Worm (Caenorhabditis elegans) whole organism, L4 larva: Measurements from ENCODE around the gene T08D10.5.

ENCODE experiments used
- F44E2.7 ChIP-seq: fragments of 200-800 bp; sonication (Bioruptor generic); IDR thresholded peaks from 2 replicates; pipeline ENCODE4 v2.1.2; 2022; ENCODE audit warnings: missing genetic modification characterization, missing compliant biosample characterization
- F49E8.2 ChIP-seq: sonication (generic microtip); optimal IDR thresholded peaks from 2 replicates; lab custom pipeline; 2016; ENCODE audit warnings: missing compliant biosample characterization, mild to moderate bottlenecking, missing genetic modification characterization, borderline replicate concordance
- R02D3.7 ChIP-seq: fragments of 150-350 bp; sonication (generic microtip); optimal IDR thresholded peaks from 3 replicates; lab custom pipeline; 2014; ENCODE audit warnings: missing biosample characterization, missing genetic modification characterization
- Y48G9A.11 ChIP-seq: fragments of 200-800 bp; sonication (Bioruptor generic); IDR thresholded peaks from 2 replicates; pipeline ENCODE4 v1.3.6; 2022; ENCODE audit warnings: missing genetic modification reagents, missing genetic modification characterization, missing compliant biosample characterization
- aha-1 ChIP-seq: fragments of 150-350 bp; peaks from one replicate; lab custom pipeline; 2014; ENCODE audit warnings: missing biosample characterization, missing genetic modification characterization
- aly-2 ChIP-seq: sonication (generic microtip); optimal IDR thresholded peaks from 2 replicates; lab custom pipeline; 2018; ENCODE audit warnings: missing biosample characterization, missing genetic modification characterization
- ama-1 ChIP-seq: fragments of 150-350 bp; optimal IDR thresholded peaks from 2 replicates; lab custom pipeline; 2014; ENCODE audit warnings: inconsistent platforms, mixed read lengths
- arid-1 ChIP-seq: fragments of 200-800 bp; sonication (Bioruptor generic); conservative IDR thresholded peaks from 2 replicates; pipeline ENCODE4 v1.3.6; 2022; ENCODE audit warnings: missing genetic modification reagents, missing genetic modification characterization, missing compliant biosample characterization
- attf-4 ChIP-seq: sonication (generic microtip); optimal IDR thresholded peaks from 3 replicates; lab custom pipeline; 2017; ENCODE audit warnings: missing biosample characterization, missing genetic modification characterization
- ceh-82 ChIP-seq: sonication (generic microtip); optimal IDR thresholded peaks from 2 replicates; lab custom pipeline; 2017; ENCODE audit warnings: missing biosample characterization, missing genetic modification characterization
- cey-2 ChIP-seq: sonication (generic microtip); optimal IDR thresholded peaks from 3 replicates; lab custom pipeline; 2017; ENCODE audit warnings: missing genetic modification characterization, mild to moderate bottlenecking, missing compliant biosample characterization, antibody characterized with exemption, borderline replicate concordance; ENCODE audit not compliant: insufficient read depth
- daf-19 ChIP-seq: fragments of 200-800 bp; sonication (Bioruptor generic); conservative IDR thresholded peaks from 2 replicates; pipeline ENCODE4 v1.3.6; 2022; ENCODE audit warnings: missing genetic modification characterization, missing compliant biosample characterization
- daf-8 ChIP-seq: fragments of 200-800 bp; sonication (Bioruptor generic); IDR thresholded peaks from 2 replicates; pipeline ENCODE4 v1.3.6; 2022; ENCODE audit warnings: missing genetic modification characterization, missing compliant biosample characterization
- dmd-6 ChIP-seq: fragments of 200-800 bp; sonication (Bioruptor generic); IDR thresholded peaks from 2 replicates; pipeline ENCODE4 v1.3.6; 2022; ENCODE audit warnings: missing genetic modification reagents, missing genetic modification characterization, missing compliant biosample characterization
- dmd-8 ChIP-seq: fragments of 200-800 bp; sonication (Bioruptor generic); IDR thresholded peaks from 2 replicates; pipeline ENCODE4 v1.3.6; 2022; ENCODE audit warnings: missing genetic modification characterization, missing compliant biosample characterization
- dmd-9 ChIP-seq: fragments of 200-800 bp; sonication (Bioruptor generic); IDR thresholded peaks from 2 replicates; pipeline ENCODE4 v1.3.6; 2022; ENCODE audit warnings: missing genetic modification reagents, missing genetic modification characterization, missing compliant biosample characterization
- dve-1 ChIP-seq: sonication (generic microtip); optimal IDR thresholded peaks from 2 replicates; lab custom pipeline; 2017; ENCODE audit warnings: antibody characterized with exemption, mild to moderate bottlenecking, missing genetic modification characterization, missing compliant biosample characterization; ENCODE audit not compliant: insufficient read depth
- egl-27 ChIP-seq: sonication (generic microtip); optimal IDR thresholded peaks from 3 replicates; lab custom pipeline; 2017; ENCODE audit warnings: missing biosample characterization, missing genetic modification reagents, missing genetic modification characterization
- egl-43 ChIP-seq: fragments of 200-800 bp; sonication (Bioruptor generic); IDR thresholded peaks from 2 replicates; pipeline ENCODE4 v1.3.6; 2022; ENCODE audit warnings: missing genetic modification reagents, missing genetic modification characterization, missing compliant biosample characterization
- fkh-10 ChIP-seq: fragments of 150-350 bp; optimal IDR thresholded peaks from 2 replicates; lab custom pipeline; 2014; ENCODE audit warnings: missing biosample characterization, missing genetic modification reagents, missing genetic modification characterization
- gei-8 ChIP-seq: fragments of 200-800 bp; sonication (Bioruptor generic); optimal IDR thresholded peaks from 2 replicates; lab custom pipeline; 2018; ENCODE audit warnings: mild to moderate bottlenecking, missing genetic modification characterization, missing compliant biosample characterization
- hlh-11 ChIP-seq: fragments of 200-800 bp; sonication (Bioruptor generic); optimal IDR thresholded peaks from 2 replicates; lab custom pipeline; 2018; ENCODE audit warnings: mild to moderate bottlenecking, missing genetic modification characterization, missing compliant biosample characterization
- lin-38 ChIP-seq: fragments of 200-800 bp; sonication (Bioruptor generic); IDR thresholded peaks from 2 replicates; pipeline ENCODE4 v1.3.6; 2022; ENCODE audit warnings: missing genetic modification reagents, missing genetic modification characterization, missing compliant biosample characterization
- lin-39 ChIP-seq: fragments of 150-350 bp; optimal IDR thresholded peaks from 2 replicates; lab custom pipeline; 2014; ENCODE audit warnings: missing biosample characterization, missing genetic modification reagents, missing genetic modification characterization
- madf-9 ChIP-seq: fragments of 200-800 bp; sonication (Bioruptor generic); conservative IDR thresholded peaks from 2 replicates; pipeline ENCODE4 v1.3.6; 2022; ENCODE audit warnings: missing genetic modification reagents, missing genetic modification characterization, missing compliant biosample characterization
- mdl-1 ChIP-seq, 2 experiments: fragments of 150-350 bp in 1 of 2; sonication (generic microtip) in 1 of 2; optimal IDR thresholded peaks; 2 replicates each; lab custom pipeline; 2014 to 2017; ENCODE audit warnings: missing biosample characterization in 2 of 2, missing genetic modification characterization in 2 of 2
- mes-2 ChIP-seq: sonication (generic microtip); optimal IDR thresholded peaks from 2 replicates; lab custom pipeline; 2016; ENCODE audit warnings: missing genotype, mild to moderate bottlenecking, missing genetic modification characterization, missing compliant biosample characterization; ENCODE audit not compliant: poor library complexity, severe bottlenecking
- mxl-3 ChIP-seq: fragments of 200-800 bp; sonication (Bioruptor generic); optimal IDR thresholded peaks from 2 replicates; lab custom pipeline; 2018; ENCODE audit warnings: mild to moderate bottlenecking, missing genetic modification characterization, missing compliant biosample characterization
- nhr-111 ChIP-seq: fragments of 200-800 bp; sonication (Bioruptor generic); optimal IDR thresholded peaks from 2 replicates; lab custom pipeline; 2018; ENCODE audit warnings: mild to moderate bottlenecking, missing genetic modification characterization, missing compliant biosample characterization
- nhr-28 ChIP-seq: fragments of 150-350 bp; optimal IDR thresholded peaks from 2 replicates; lab custom pipeline; 2014; ENCODE audit warnings: missing biosample characterization, missing genetic modification characterization
- nhr-41 ChIP-seq: fragments of 200-800 bp; sonication (Bioruptor generic); IDR thresholded peaks from 2 replicates; pipeline ENCODE4 v1.3.6; 2022; ENCODE audit warnings: missing genetic modification reagents, missing genetic modification characterization, missing compliant biosample characterization
- nhr-42 ChIP-seq: fragments of 200-800 bp; sonication (Bioruptor generic); IDR thresholded peaks from 2 replicates; pipeline ENCODE4 v1.3.6; 2022; ENCODE audit warnings: missing genetic modification characterization, missing compliant biosample characterization
- nhr-77 ChIP-seq: fragments of 150-350 bp; optimal IDR thresholded peaks from 2 replicates; lab custom pipeline; 2014; ENCODE audit warnings: missing biosample characterization, missing genetic modification characterization
- php-3 ChIP-seq: fragments of 200-800 bp; sonication (Bioruptor generic); IDR thresholded peaks from 2 replicates; pipeline ENCODE4 v1.3.6; 2022; ENCODE audit warnings: missing genetic modification reagents, missing genetic modification characterization, missing compliant biosample characterization
- rbr-2 ChIP-seq: sonication (generic microtip); optimal IDR thresholded peaks from 2 replicates; lab custom pipeline; 2016; ENCODE audit warnings: missing genotype, missing genetic modification characterization, missing compliant biosample characterization
- sdz-12 ChIP-seq: fragments of 200-800 bp; sonication (Bioruptor generic); optimal IDR thresholded peaks from 2 replicates; lab custom pipeline; 2018; ENCODE audit warnings: mild to moderate bottlenecking, missing genetic modification characterization, missing compliant biosample characterization
- skn-1 ChIP-seq: fragments of 150-350 bp; optimal IDR thresholded peaks from 2 replicates; lab custom pipeline; 2014; ENCODE audit warnings: missing biosample characterization, missing genetic modification characterization
- spr-1 ChIP-seq: sonication (generic microtip); optimal IDR thresholded peaks from 2 replicates; lab custom pipeline; 2016; ENCODE audit warnings: mild to moderate bottlenecking, missing genetic modification characterization, missing compliant biosample characterization
- tag-97 ChIP-seq: fragments of 200-800 bp; sonication (Bioruptor generic); IDR thresholded peaks from 2 replicates; pipeline ENCODE4 v1.3.6; 2022; ENCODE audit warnings: missing genetic modification characterization, missing compliant biosample characterization
- tra-1 ChIP-seq: fragments of 200-800 bp; sonication (Bioruptor generic); IDR thresholded peaks from 2 replicates; pipeline ENCODE4 v1.3.6; 2022; ENCODE audit warnings: missing genetic modification reagents, missing genetic modification characterization, missing compliant biosample characterization
- unc-130 ChIP-seq: sonication (generic microtip); optimal IDR thresholded peaks from 2 replicates; lab custom pipeline; 2016; ENCODE audit warnings: missing genetic modification reagents, missing genetic modification characterization, missing compliant biosample characterization
- zfp-3 ChIP-seq: fragments of 200-800 bp; sonication (Bioruptor generic); conservative IDR thresholded peaks from 2 replicates; pipeline ENCODE4 v1.3.6; 2022; ENCODE audit warnings: missing genetic modification reagents, missing genetic modification characterization, missing compliant biosample characterization
- zip-2 ChIP-seq: fragments of 150-350 bp; optimal IDR thresholded peaks from 2 replicates; lab custom pipeline; 2014; ENCODE audit warnings: missing biosample characterization, missing genetic modification characterization
- ztf-7 ChIP-seq: fragments of 150-350 bp; optimal IDR thresholded peaks from 2 replicates; lab custom pipeline; 2014; ENCODE audit warnings: missing biosample characterization, missing genetic modification characterization

The T08D10.5 gene

ce11 chrX:11937343-11937935 is 19.9 kb upstream of the T08D10.5 start (continued):
- TF ChIP-seq ceh-82 (tag; lab: Kevin White, UChicago) (peak; percentile 66), hlh-11 (peak; percentile 97), lin-39 (peak; percentile 86), daf-8 (GFP tag; lab: Robert Waterston, UW) (no peak), nhr-42 (GFP tag; lab: Robert Waterston, UW) (peak; percentile 99), rbr-2 (tag; lab: Kevin White, UChicago) (peak; percentile 99), skn-1 (tag; lab: Kevin White, UChicago) (no peak), sdz-12 (GFP tag; lab: Kevin White, UChicago) (peak; percentile 91), zip-2 (peak; percentile 98), F44E2.7 (GFP tag; lab: Robert Waterston, UW) (0 out of 2 replicates have a peak, but pooled peaks have one; percentile 23)

ce11 chrX:11938826-11939225 is 18.5 kb upstream of the T08D10.5 start, which contains the start of gene F55G7.5:
Gene F55G7.5 (minus strand): TSS chrX:11938926.
- TF ChIP-seq F49E8.2 (tag; lab: Kevin White, UChicago) (no peak), tra-1 (no peak), php-3 (GFP tag; lab: Robert Waterston, UW) (no peak), zfp-3 (GFP tag; lab: Robert Waterston, UW) (no peak), egl-27 (no peak), dmd-9 (GFP tag; lab: Robert Waterston, UW) (no peak), ztf-7 (no peak), attf-4 (tag; lab: Kevin White, UChicago) (no peak), gei-8 (GFP tag; lab: Kevin White, UChicago) (no peak), skn-1 (tag; lab: Kevin White, UChicago) (no peak), mxl-3 (GFP tag; lab: Kevin White, UChicago) (no peak), nhr-41 (GFP tag; lab: Robert Waterston, UW) (no peak), arid-1 (GFP tag; lab: Robert Waterston, UW) (no peak), R02D3.7 (tag; lab: Kevin White, UChicago) (no peak), tag-97 (GFP tag; lab: Robert Waterston, UW) (no peak), lin-38 (GFP tag; lab: Robert Waterston, UW) (no peak), unc-130 (GFP tag; lab: Kevin White, UChicago) (no peak), nhr-77 (tag; lab: Kevin White, UChicago) (no peak)

- TF ChIP-seq fkh-10 (GFP tag; lab: Kevin White, UChicago) (no peak), aha-1 (tag; lab: Kevin White, UChicago) (peak; percentile 46)
These were observed 15.4 kb upstream of the T08D10.5 start, which contains the start of gene F55G7.3 for ce11 chrX:11941951-11942350. Gene F55G7.3 (minus strand): TSS chrX:11942051.

ce11 chrX:11946788-11947463 is 10.4 kb upstream of the T08D10.5 start, which contains the start of gene nfya-1:
Gene nfya-1 (minus strand): TSS chrX:11946838.
- no peak for TF ChIP-seq Y48G9A.11 (GFP tag; lab: Robert Waterston, UW)
- no peak for TF ChIP-seq php-3 (GFP tag; lab: Robert Waterston, UW)
- peak; percentile 31; the same call in 1 of the 2 replicates for TF ChIP-seq dmd-6
- TF ChIP-seq cey-2: no peak
- TF ChIP-seq nhr-111 (GFP tag; lab: Kevin White, UChicago): no peak
- TF ChIP-seq madf-9 (GFP tag; lab: Robert Waterston, UW): 0 out of 2 replicates have a peak, but pooled peaks have one; percentile 9
- peak; percentile 33 for TF ChIP-seq dve-1 (tag; lab: Kevin White, UChicago)
- TF ChIP-seq dmd-8 (GFP tag; lab: Robert Waterston, UW): no peak
- TF ChIP-seq mes-2: peak; percentile 75
- TF ChIP-seq spr-1 (tag; lab: Kevin White, UChicago): no peak
- peak in 1 of 2 experiments; percentile 70 for TF ChIP-seq mdl-1 (tag; optimal IDR thresholded peaks at IDR 0.05; lab: Kevin White, UChicago)
- TF ChIP-seq aly-2 (tag; lab: Kevin White, UChicago): no peak
- no peak for TF ChIP-seq daf-19 (GFP tag; lab: Robert Waterston, UW)
- TF ChIP-seq egl-43 (GFP tag; lab: Robert Waterston, UW): no peak
- no peak for TF ChIP-seq ama-1 (lab: Kevin White, UChicago)
- peak; percentile 60 for TF ChIP-seq nhr-28
- no peak for TF ChIP-seq dmd-9 (GFP tag; lab: Robert Waterston, UW)
- no peak for TF ChIP-seq tra-1
